Worm (Caenorhabditis elegans): ENCODE measurements around the gene F32D1.8.

The F32D1.8 gene

DNA sequence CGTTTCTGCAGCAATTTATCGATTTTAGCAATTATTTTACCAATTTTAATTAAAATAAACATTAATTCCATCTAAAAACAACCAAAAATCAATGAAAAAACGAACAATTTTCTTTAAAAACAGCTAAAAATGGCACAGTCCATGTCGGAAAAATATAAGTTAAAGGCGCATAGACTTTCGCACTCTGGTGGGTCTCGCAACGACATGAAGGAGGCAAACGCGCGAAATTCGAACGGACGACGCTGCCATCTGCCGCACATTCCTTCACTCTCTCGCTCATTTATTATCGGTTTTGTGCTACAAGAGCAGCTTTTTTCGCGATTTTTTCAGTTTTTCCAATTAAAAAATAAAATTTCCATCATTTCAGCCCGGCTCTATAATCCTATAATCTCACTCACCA, 30.7 kb downstream of the F32D1.8 start, which contains the start of gene mcm-7 (continued):
- TF ChIP-seq mdl-1 (tag; optimal IDR thresholded peaks at IDR 0.05) = no peak
- peak in 1 of 2 experiments; percentile 78 for TF ChIP-seq lsy-2 (tag; optimal IDR thresholded peaks at IDR 0.05)
- TF ChIP-seq duxl-1 (tag; optimal IDR thresholded peaks at IDR 0.05; ENCODE audit: poor library complexity) = no peak
- no peak for TF ChIP-seq cey-2 (tag; optimal IDR thresholded peaks at IDR 0.05; ENCODE audit: borderline replicate concordance, insufficient read depth)
- TF ChIP-seq ztf-7 (tag; optimal IDR thresholded peaks at IDR 0.05) = no peak
- no peak for TF ChIP-seq unc-62 (GFP tag; optimal IDR thresholded peaks at IDR 0.05 in 1 of 2)
- no peak for TF ChIP-seq unc-62 (tag; optimal IDR thresholded peaks at IDR 0.05)
- no peak for TF ChIP-seq skn-1 (tag; optimal IDR thresholded peaks at IDR 0.05)
- TF ChIP-seq sdz-12 (GFP tag; optimal IDR thresholded peaks at IDR 0.05) = no peak
- no peak for TF ChIP-seq nhr-25 (tag; optimal IDR thresholded peaks at IDR 0.05; ENCODE audit: borderline replicate concordance, insufficient read depth)
- TF ChIP-seq hlh-30 (tag; optimal IDR thresholded peaks at IDR 0.05; ENCODE audit: insufficient read depth) = no peak
- TF ChIP-seq madf-9 (GFP tag; conservative IDR thresholded peaks at IDR 0.05) = no peak
- TF ChIP-seq lin-13 (GFP tag; optimal IDR thresholded peaks at IDR 0.05) = peak; percentile 33
- no peak for TF ChIP-seq dve-1 (tag; optimal IDR thresholded peaks at IDR 0.05; ENCODE audit: insufficient read depth)

DNA sequence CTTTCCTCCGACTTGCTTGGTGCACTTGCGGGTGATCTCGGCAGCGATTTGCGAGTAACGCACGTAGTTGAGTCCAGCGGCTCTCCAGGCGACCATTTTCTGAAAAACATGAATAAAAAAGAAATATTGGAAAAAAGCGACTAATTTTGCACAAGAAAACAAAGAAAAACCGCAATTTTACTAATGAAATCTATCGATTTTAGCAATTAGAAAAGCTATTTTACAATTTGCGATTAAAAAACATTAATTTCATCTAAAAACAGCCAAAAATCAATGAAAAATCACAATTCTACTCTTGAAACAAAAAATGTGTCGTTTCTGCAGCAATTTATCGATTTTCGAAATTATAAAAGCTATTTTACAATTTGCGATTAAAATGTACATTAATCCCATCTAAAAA, 31.2 kb downstream of the F32D1.8 start, which contains the start of gene hpo-18:
Gene hpo-18, minus strand, starts transcription at position 101 of the 400 bp plus-strand sequence.
- TF ChIP-seq zip-11 (GFP tag; IDR thresholded peaks at IDR 0.05) = no peak
- peak; percentile 67 for TF ChIP-seq aha-1 (tag)

DNA sequence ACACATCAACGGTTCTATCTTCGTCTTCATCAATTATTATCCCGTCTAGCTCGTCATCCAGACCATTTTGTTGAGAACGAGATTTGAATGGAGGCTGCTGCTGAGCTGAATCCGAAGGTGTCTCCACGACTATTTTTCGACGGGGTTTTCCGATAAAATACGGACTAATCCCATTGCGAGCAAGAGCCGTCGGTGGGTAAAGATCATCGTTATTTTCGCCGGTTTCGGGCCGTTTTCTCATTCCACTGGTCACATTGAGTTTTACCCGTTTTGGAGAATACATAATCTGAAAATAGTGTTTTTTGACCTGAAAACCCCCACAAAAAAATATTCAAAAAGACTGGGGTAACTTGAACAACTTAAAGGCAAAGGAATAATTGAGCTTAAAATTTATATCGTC, 31.8 kb downstream of the F32D1.8 start, which contains the start of gene figl-1:
Gene figl-1, minus strand, starts transcription at position 286 of the 400 bp plus-strand sequence.
- TF ChIP-seq lin-29 (GFP tag; IDR thresholded peaks at IDR 0.05) (no peak), ceh-82 (tag; optimal IDR thresholded peaks at IDR 0.05) (no peak), egl-43 (GFP tag; IDR thresholded peaks at IDR 0.05) (0 out of 2 replicates have a peak, but pooled peaks have one; percentile 37), daf-8 (GFP tag; IDR thresholded peaks at IDR 0.05) (no peak), mes-2 (tag; optimal IDR thresholded peaks at IDR 0.05; ENCODE audit: poor library complexity, severe bottlenecking) (no peak), hmg-1.1 (GFP tag; IDR thresholded peaks at IDR 0.05) (no peak), zfp-3 (GFP tag; conservative IDR thresholded peaks at IDR 0.05) (0 out of 2 replicates have a peak, but pooled peaks have one; percentile 29), lsy-2 (tag; optimal IDR thresholded peaks at IDR 0.05) (no peak), dmd-9 (GFP tag; IDR thresholded peaks at IDR 0.05) (no peak), duxl-1 (tag; optimal IDR thresholded peaks at IDR 0.05; ENCODE audit: poor library complexity) (no peak), lin-15B (tag; optimal IDR thresholded peaks at IDR 0.05) (no peak), pha-4 (GFP tag; IDR thresholded peaks at IDR 0.05) (0 out of 2 replicates have a peak, but pooled peaks have one; percentile 16), pha-4 (tag; optimal IDR thresholded peaks at IDR 0.05) (no peak), snpc-1.2 (GFP tag; IDR thresholded peaks at IDR 0.05) (no peak), Y105C5A.15 (GFP tag; IDR thresholded peaks at IDR 0.05) (no peak), lim-7 (GFP tag; IDR thresholded peaks at IDR 0.05) (0 out of 2 replicates have a peak, but pooled peaks have one; percentile 19), tag-97 (GFP tag; IDR thresholded peaks at IDR 0.05) (no peak), rbr-2 (tag; optimal IDR thresholded peaks at IDR 0.05) (no peak), lin-38 (GFP tag; IDR thresholded peaks at IDR 0.05) (peak; percentile 44), ceh-32 (tag; optimal IDR thresholded peaks at IDR 0.05; ENCODE audit: poor library complexity) (no peak), spr-3 (GFP tag; optimal IDR thresholded peaks at IDR 0.05) (no peak), ceh-28 (tag; optimal IDR thresholded peaks at IDR 0.05) (no peak), ctbp-1 (GFP tag; IDR thresholded peaks at IDR 0.05) (no peak), mxl-3 (GFP tag; optimal IDR thresholded peaks at IDR 0.05) (no peak), T20F7.1 (GFP tag; optimal IDR thresholded peaks at IDR 0.05) (no peak), attf-4 (tag; optimal IDR thresholded peaks at IDR 0.05) (no peak), ama-1 (optimal IDR thresholded peaks at IDR 0.05) (peak; percentile 74)

Data from whole organism, L4 larva.